Fruit fly (Drosophila melanogaster) Kc167 (cell line): ENCODE results near the gene SCCRO4.

Experiments
- Myc ChIP-seq: fragments of >200 bp; optimal IDR thresholded peaks from 2 replicates; lab custom pipeline; 2017; ENCODE audit warnings: missing external identifiers
- Sin3A ChIP-seq: fragments of >200 bp; optimal IDR thresholded peaks from 2 replicates; lab custom pipeline; 2018; ENCODE audit warnings: missing external identifiers
- h ChIP-seq: fragments of >200 bp; optimal IDR thresholded peaks from 3 replicates; lab custom pipeline; 2018; ENCODE audit warnings: missing external identifiers
- insv ChIP-seq: fragments of >200 bp; optimal IDR thresholded peaks from 3 replicates; lab custom pipeline; 2018; ENCODE audit warnings: missing external identifiers
- psq ChIP-seq: fragments of >200 bp; optimal IDR thresholded peaks from 2 replicates; lab custom pipeline; 2017; ENCODE audit warnings: missing external identifiers

dm6 chr3L:20309354-20309753 lies 10.1 kb downstream of the SCCRO4 start, which contains the start of gene polo:
- TF ChIP-seq h (lab: Kevin White, UChicago) (no peak), psq (lab: Kevin White, UChicago) (no peak), Myc (lab: Kevin White, UChicago) (no peak), insv (lab: Kevin White, UChicago) (no peak), Sin3A (lab: Kevin White, UChicago) (no peak)
